Fruit fly (Drosophila melanogaster): ENCODE measurements around the gene pon.

Gene pon

dm6 chrX:4671194-4671626, 35.1 kb downstream of the pon start (continued):
- TF ChIP-seq Awh (GFP tag; IDR thresholded peaks at IDR 0.05) (peak; percentile 65), CG12942 (GFP tag; optimal IDR thresholded peaks at IDR 0.05) (no peak), Drgx (GFP tag; IDR thresholded peaks at IDR 0.05) (no peak), Nf-YB (GFP tag; optimal IDR thresholded peaks at IDR 0.05) (peak; percentile 60), Dbx (GFP tag; IDR thresholded peaks at IDR 0.05) (no peak), chinmo (GFP tag; IDR thresholded peaks at IDR 0.05; ENCODE audit: partially characterized antibody) (0 out of 4 replicates have a peak, but pooled peaks have one; percentile 62), CG3281 (GFP tag; optimal IDR thresholded peaks at IDR 0.05) (no peak)

- TF ChIP-seq Hr78 (GFP tag; optimal IDR thresholded peaks at IDR 0.05): no peak
- TF ChIP-seq Sry-β (GFP tag; optimal IDR thresholded peaks at IDR 0.05): no peak
- TF ChIP-seq crol (GFP tag; IDR thresholded peaks at IDR 0.05): 0 out of 2 replicates have a peak, but pooled peaks have one; percentile 7
- TF ChIP-seq Med (GFP tag): peak; percentile 15
- no peak for TF ChIP-seq HHEX (GFP tag; optimal IDR thresholded peaks at IDR 0.05)
These were observed 38.9 kb downstream of the pon start for dm6 chrX:4675054-4675453.

dm6 chrX:4677427-4677826, 41.3 kb downstream of the pon start:
- no peak for TF ChIP-seq Rx (GFP tag; IDR thresholded peaks at IDR 0.05)
- 0 out of 2 replicates have a peak, but pooled peaks have one; percentile 30 for TF ChIP-seq Xrp1 (GFP tag; IDR thresholded peaks at IDR 0.05)
- peak; percentile 44 for TF ChIP-seq CG33557 (GFP tag; optimal IDR thresholded peaks at IDR 0.05)
- TF ChIP-seq CG8281 (tag; optimal IDR thresholded peaks at IDR 0.05): no peak
- TF ChIP-seq wek (GFP tag; optimal IDR thresholded peaks at IDR 0.05): no peak
- no peak for TF ChIP-seq Oaz (GFP tag; IDR thresholded peaks at IDR 0.05)
- no peak for TF ChIP-seq bsh (GFP tag; optimal IDR thresholded peaks at IDR 0.05)
- TF ChIP-seq Mes4 (GFP tag; optimal IDR thresholded peaks at IDR 0.05): no peak
- TF ChIP-seq tgo (GFP tag; IDR thresholded peaks at IDR 0.05): no peak
- TF ChIP-seq ken (GFP tag; IDR thresholded peaks at IDR 0.05): no peak
- no peak for TF ChIP-seq usp (GFP tag; optimal IDR thresholded peaks at IDR 0.05)
- TF ChIP-seq Gsc (GFP tag; IDR thresholded peaks at IDR 0.05): no peak
- TF ChIP-seq nom (GFP tag; optimal IDR thresholded peaks at IDR 0.05): peak; percentile 25
- no peak for TF ChIP-seq CG8290 (GFP tag; optimal IDR thresholded peaks at IDR 0.05)
- peak in 1 of 2 experiments; percentile 3 for TF ChIP-seq CG8290 (tag; optimal IDR thresholded peaks at IDR 0.05)
- no peak for TF ChIP-seq CHES-1-like (GFP tag; optimal IDR thresholded peaks at IDR 0.05)
- peak; percentile 16 for TF ChIP-seq Med (GFP tag)
- no peak for TF ChIP-seq CG6689 (GFP tag; IDR thresholded peaks at IDR 0.05)
- peak; percentile 26 for TF ChIP-seq HLHmδ (GFP tag; optimal IDR thresholded peaks at IDR 0.05)
- TF ChIP-seq Hand (GFP tag; optimal IDR thresholded peaks at IDR 0.05): no peak
- peak; percentile 19 for TF ChIP-seq pros (GFP tag; optimal IDR thresholded peaks at IDR 0.05)
- 0 out of 3 replicates have a peak, but pooled peaks have one; percentile 10 for TF ChIP-seq ci (GFP tag; IDR thresholded peaks at IDR 0.05)
- TF ChIP-seq H15 (GFP tag; IDR thresholded peaks at IDR 0.05): no peak
- no peak for TF ChIP-seq CG3407 (GFP tag; optimal IDR thresholded peaks at IDR 0.05)
- no peak for TF ChIP-seq CG13775 (GFP tag; optimal IDR thresholded peaks at IDR 0.05)
- no peak for TF ChIP-seq CG2875 (GFP tag; optimal IDR thresholded peaks at IDR 0.05)
- TF ChIP-seq Neu2 (GFP tag; optimal IDR thresholded peaks at IDR 0.05; ENCODE audit: borderline replicate concordance): no peak
- no peak for TF ChIP-seq bowl (GFP tag; IDR thresholded peaks at IDR 0.05)
- no peak for TF ChIP-seq CG16813 (GFP tag; IDR thresholded peaks at IDR 0.05; ENCODE audit: partially characterized antibody)
- TF ChIP-seq D19B (GFP tag; optimal IDR thresholded peaks at IDR 0.05): no peak
- no peak for TF ChIP-seq CG4282 (GFP tag; optimal IDR thresholded peaks at IDR 0.05)
- TF ChIP-seq CG15269 (tag; optimal IDR thresholded peaks at IDR 0.05): no peak
- no peak for TF ChIP-seq CG5953 (GFP tag; IDR thresholded peaks at IDR 0.05)
- peak; percentile 43 for TF ChIP-seq sd (tag; optimal IDR thresholded peaks at IDR 0.05)
- no peak for TF ChIP-seq unc-4 (GFP tag; IDR thresholded peaks at IDR 0.05; ENCODE audit: partially characterized antibody)
- peak; percentile 40 for TF ChIP-seq CG15696 (tag; optimal IDR thresholded peaks at IDR 0.05)
- no peak for TF ChIP-seq CG10565 (GFP tag; optimal IDR thresholded peaks at IDR 0.05)

Measured in whole organism, embryonic.